Worm (Caenorhabditis elegans) whole organism, L4 larva: ENCODE data around the gene tomm-20.

Experiments
- F49E8.2 ChIP-seq: sonication (generic microtip); optimal IDR thresholded peaks from 2 replicates; lab custom pipeline; 2016; ENCODE audit warnings: missing compliant biosample characterization, mild to moderate bottlenecking, missing genetic modification characterization, borderline replicate concordance
- T20F7.1 ChIP-seq: fragments of 200-800 bp; sonication (Bioruptor generic); optimal IDR thresholded peaks from 2 replicates; lab custom pipeline; 2018; ENCODE audit warnings: mild to moderate bottlenecking, missing genetic modification characterization, missing compliant biosample characterization
- T26A8.4 ChIP-seq: fragments of 200-800 bp; sonication (Bioruptor generic); IDR thresholded peaks from 2 replicates; pipeline ENCODE4 v1.3.6; 2022; ENCODE audit warnings: missing genetic modification characterization, missing compliant biosample characterization
- Y5F2A.4 ChIP-seq: fragments of 200-800 bp; sonication (Bioruptor generic); optimal IDR thresholded peaks from 2 replicates; lab custom pipeline; 2018; ENCODE audit warnings: mild to moderate bottlenecking, missing genetic modification characterization, missing compliant biosample characterization
- ZK546.5 ChIP-seq, 2 experiments: sonication (generic microtip); optimal IDR thresholded peaks; 2 replicates each; lab custom pipeline; 2017; ENCODE audit warnings: missing biosample characterization in 2 of 2, missing genetic modification characterization in 2 of 2
- aly-2 ChIP-seq: sonication (generic microtip); optimal IDR thresholded peaks from 2 replicates; lab custom pipeline; 2018; ENCODE audit warnings: missing biosample characterization, missing genetic modification characterization
- ama-1 ChIP-seq: fragments of 150-350 bp; optimal IDR thresholded peaks from 2 replicates; lab custom pipeline; 2014; ENCODE audit warnings: inconsistent platforms, mixed read lengths
- ceh-20 ChIP-seq: fragments of 200-800 bp; sonication (Bioruptor generic); IDR thresholded peaks from 2 replicates; pipeline ENCODE4 v1.3.6; 2022; ENCODE audit warnings: missing genetic modification reagents, missing genetic modification characterization, missing compliant biosample characterization
- ceh-32 ChIP-seq: sonication (generic microtip); optimal IDR thresholded peaks from 2 replicates; lab custom pipeline; 2016; ENCODE audit warnings: mild to moderate bottlenecking, missing genetic modification characterization, missing compliant biosample characterization; ENCODE audit not compliant: poor library complexity
- ceh-44 ChIP-seq: fragments of 200-800 bp; sonication (Bioruptor generic); IDR thresholded peaks from 2 replicates; pipeline ENCODE4 v1.3.6; 2022; ENCODE audit warnings: missing genetic modification reagents, missing genetic modification characterization, missing compliant biosample characterization
- cey-2 ChIP-seq: sonication (generic microtip); optimal IDR thresholded peaks from 3 replicates; lab custom pipeline; 2017; ENCODE audit warnings: missing genetic modification characterization, mild to moderate bottlenecking, missing compliant biosample characterization, antibody characterized with exemption, borderline replicate concordance; ENCODE audit not compliant: insufficient read depth
- ctbp-1 ChIP-seq: fragments of 200-800 bp; sonication (Bioruptor generic); IDR thresholded peaks from 2 replicates; pipeline ENCODE4 v1.3.6; 2022; ENCODE audit warnings: missing genetic modification reagents, missing genetic modification characterization, missing compliant biosample characterization
- daf-8 ChIP-seq: fragments of 200-800 bp; sonication (Bioruptor generic); IDR thresholded peaks from 2 replicates; pipeline ENCODE4 v1.3.6; 2022; ENCODE audit warnings: missing genetic modification characterization, missing compliant biosample characterization
- dmd-9 ChIP-seq: fragments of 200-800 bp; sonication (Bioruptor generic); IDR thresholded peaks from 2 replicates; pipeline ENCODE4 v1.3.6; 2022; ENCODE audit warnings: missing genetic modification reagents, missing genetic modification characterization, missing compliant biosample characterization
- dpl-1 ChIP-seq: fragments of 150-350 bp; optimal IDR thresholded peaks from 2 replicates; lab custom pipeline; 2014; ENCODE audit warnings: missing biosample characterization, missing genetic modification reagents, missing genetic modification characterization
- fos-1 ChIP-seq: fragments of 150-350 bp; optimal IDR thresholded peaks from 2 replicates; lab custom pipeline; 2014; ENCODE audit warnings: missing biosample characterization, missing genetic modification characterization
- gei-8 ChIP-seq: fragments of 200-800 bp; sonication (Bioruptor generic); optimal IDR thresholded peaks from 2 replicates; lab custom pipeline; 2018; ENCODE audit warnings: mild to moderate bottlenecking, missing genetic modification characterization, missing compliant biosample characterization
- hlh-11 ChIP-seq: fragments of 200-800 bp; sonication (Bioruptor generic); optimal IDR thresholded peaks from 2 replicates; lab custom pipeline; 2018; ENCODE audit warnings: mild to moderate bottlenecking, missing genetic modification characterization, missing compliant biosample characterization
- hlh-30 ChIP-seq: sonication (generic microtip); optimal IDR thresholded peaks from 2 replicates; lab custom pipeline; 2017; ENCODE audit warnings: antibody characterized with exemption, mild to moderate bottlenecking, missing genetic modification characterization, missing compliant biosample characterization; ENCODE audit not compliant: insufficient read depth
- hmg-1.1 ChIP-seq: fragments of 200-800 bp; sonication (Bioruptor generic); IDR thresholded peaks from 2 replicates; pipeline ENCODE4 v1.3.6; 2022; ENCODE audit warnings: missing genetic modification reagents, missing genetic modification characterization, missing compliant biosample characterization
- jun-1 ChIP-seq: fragments of 150-350 bp; optimal IDR thresholded peaks from 2 replicates; lab custom pipeline; 2014; ENCODE audit warnings: missing biosample characterization, missing genetic modification reagents, missing genetic modification characterization
- lim-7 ChIP-seq: fragments of 200-800 bp; sonication (Bioruptor generic); IDR thresholded peaks from 2 replicates; pipeline ENCODE4 v1.3.6; 2022; ENCODE audit warnings: missing genetic modification characterization, missing compliant biosample characterization
- lin-1 ChIP-seq: fragments of 200-800 bp; sonication (Bioruptor generic); IDR thresholded peaks from 2 replicates; pipeline ENCODE4 v1.3.6; 2022; ENCODE audit warnings: missing genetic modification reagents, missing genetic modification characterization, missing compliant biosample characterization
- lin-13 ChIP-seq: fragments of 150-350 bp; optimal IDR thresholded peaks from 2 replicates; lab custom pipeline; 2014; ENCODE audit warnings: missing biosample characterization, missing genetic modification reagents, missing genetic modification characterization
- lir-3 ChIP-seq: sonication (generic microtip); optimal IDR thresholded peaks from 2 replicates; lab custom pipeline; 2016; ENCODE audit warnings: mild to moderate bottlenecking, missing genetic modification characterization, missing compliant biosample characterization
- lsy-2 ChIP-seq, 2 experiments: fragments of 150-350 bp in 1 of 2; sonication (generic microtip) in 1 of 2; optimal IDR thresholded peaks; 2 replicates each; lab custom pipeline; 2014 to 2017; ENCODE audit warnings: missing biosample characterization in 2 of 2, missing genetic modification characterization in 2 of 2
- madf-9 ChIP-seq: fragments of 200-800 bp; sonication (Bioruptor generic); conservative IDR thresholded peaks from 2 replicates; pipeline ENCODE4 v1.3.6; 2022; ENCODE audit warnings: missing genetic modification reagents, missing genetic modification characterization, missing compliant biosample characterization
- mes-2 ChIP-seq: sonication (generic microtip); optimal IDR thresholded peaks from 2 replicates; lab custom pipeline; 2016; ENCODE audit warnings: missing genotype, mild to moderate bottlenecking, missing genetic modification characterization, missing compliant biosample characterization; ENCODE audit not compliant: poor library complexity, severe bottlenecking
- mxl-2 ChIP-seq: fragments of 200-800 bp; sonication (Bioruptor generic); conservative IDR thresholded peaks from 2 replicates; pipeline ENCODE4 v1.3.6; 2022; ENCODE audit warnings: missing genetic modification reagents, missing genetic modification characterization, missing compliant biosample characterization
- nhr-10 ChIP-seq: fragments of 150-350 bp; optimal IDR thresholded peaks from 2 replicates; lab custom pipeline; 2014; ENCODE audit warnings: missing biosample characterization, missing genetic modification characterization
- nhr-111 ChIP-seq: fragments of 200-800 bp; sonication (Bioruptor generic); optimal IDR thresholded peaks from 2 replicates; lab custom pipeline; 2018; ENCODE audit warnings: mild to moderate bottlenecking, missing genetic modification characterization, missing compliant biosample characterization
- nhr-237 ChIP-seq: sonication (generic microtip); optimal IDR thresholded peaks from 2 replicates; lab custom pipeline; 2017; ENCODE audit warnings: missing biosample characterization, missing genetic modification characterization
- nhr-28 ChIP-seq: fragments of 150-350 bp; optimal IDR thresholded peaks from 2 replicates; lab custom pipeline; 2014; ENCODE audit warnings: missing biosample characterization, missing genetic modification characterization
- nhr-42 ChIP-seq: fragments of 200-800 bp; sonication (Bioruptor generic); IDR thresholded peaks from 2 replicates; pipeline ENCODE4 v1.3.6; 2022; ENCODE audit warnings: missing genetic modification characterization, missing compliant biosample characterization
- nhr-48 ChIP-seq: sonication (generic microtip); optimal IDR thresholded peaks from 2 replicates; lab custom pipeline; 2016; ENCODE audit warnings: mild to moderate bottlenecking, missing genetic modification characterization, missing compliant biosample characterization
- nhr-76 ChIP-seq: fragments of 150-350 bp; optimal IDR thresholded peaks from 2 replicates; lab custom pipeline; 2014; ENCODE audit warnings: missing biosample characterization, missing genetic modification characterization
- php-3 ChIP-seq: fragments of 200-800 bp; sonication (Bioruptor generic); IDR thresholded peaks from 2 replicates; pipeline ENCODE4 v1.3.6; 2022; ENCODE audit warnings: missing genetic modification reagents, missing genetic modification characterization, missing compliant biosample characterization
- rbr-2 ChIP-seq: sonication (generic microtip); optimal IDR thresholded peaks from 2 replicates; lab custom pipeline; 2016; ENCODE audit warnings: missing genotype, missing genetic modification characterization, missing compliant biosample characterization
- saeg-2 ChIP-seq: fragments of 200-800 bp; sonication (Bioruptor generic); IDR thresholded peaks from 2 replicates; pipeline ENCODE4 v1.3.6; 2022; ENCODE audit warnings: missing genetic modification reagents, missing genetic modification characterization, missing compliant biosample characterization
- sdz-12 ChIP-seq: fragments of 200-800 bp; sonication (Bioruptor generic); optimal IDR thresholded peaks from 2 replicates; lab custom pipeline; 2018; ENCODE audit warnings: mild to moderate bottlenecking, missing genetic modification characterization, missing compliant biosample characterization
- snpc-1.2 ChIP-seq: fragments of 200-800 bp; sonication (Bioruptor generic); IDR thresholded peaks from 2 replicates; pipeline ENCODE4 v1.3.6; 2022; ENCODE audit warnings: missing genetic modification reagents, missing genetic modification characterization, missing compliant biosample characterization
- snpc-4 ChIP-seq: fragments of 150-350 bp; optimal IDR thresholded peaks from 2 replicates; lab custom pipeline; 2014; ENCODE audit warnings: missing biosample characterization, missing genetic modification characterization
- spr-1 ChIP-seq: sonication (generic microtip); optimal IDR thresholded peaks from 2 replicates; lab custom pipeline; 2016; ENCODE audit warnings: mild to moderate bottlenecking, missing genetic modification characterization, missing compliant biosample characterization
- tag-97 ChIP-seq: fragments of 200-800 bp; sonication (Bioruptor generic); IDR thresholded peaks from 2 replicates; pipeline ENCODE4 v1.3.6; 2022; ENCODE audit warnings: missing genetic modification characterization, missing compliant biosample characterization
- tra-1 ChIP-seq: fragments of 200-800 bp; sonication (Bioruptor generic); IDR thresholded peaks from 2 replicates; pipeline ENCODE4 v1.3.6; 2022; ENCODE audit warnings: missing genetic modification reagents, missing genetic modification characterization, missing compliant biosample characterization
- unc-130 ChIP-seq: sonication (generic microtip); optimal IDR thresholded peaks from 2 replicates; lab custom pipeline; 2016; ENCODE audit warnings: missing genetic modification reagents, missing genetic modification characterization, missing compliant biosample characterization
- unc-39 ChIP-seq: sonication (generic microtip); optimal IDR thresholded peaks from 2 replicates; lab custom pipeline; 2017; ENCODE audit warnings: missing biosample characterization, missing genetic modification characterization
- unc-62 ChIP-seq, 3 experiments: fragments of 150-350 bp in 1 of 3; sonication (generic microtip); optimal IDR thresholded peaks in 2 of 3; peaks in 1 of 3; 1 replicate in 1 of 3; 2 replicates in 2 of 3; lab custom pipeline; 2014 to 2017; ENCODE audit warnings: missing biosample characterization in 3 of 3, missing genetic modification characterization in 3 of 3, missing genetic modification reagents in 3 of 3, missing genotype in 1 of 3
- zfp-3 ChIP-seq: fragments of 200-800 bp; sonication (Bioruptor generic); conservative IDR thresholded peaks from 2 replicates; pipeline ENCODE4 v1.3.6; 2022; ENCODE audit warnings: missing genetic modification reagents, missing genetic modification characterization, missing compliant biosample characterization
- zip-2 ChIP-seq: fragments of 150-350 bp; optimal IDR thresholded peaks from 2 replicates; lab custom pipeline; 2014; ENCODE audit warnings: missing biosample characterization, missing genetic modification characterization
- ztf-7 ChIP-seq: fragments of 150-350 bp; optimal IDR thresholded peaks from 2 replicates; lab custom pipeline; 2014; ENCODE audit warnings: missing biosample characterization, missing genetic modification characterization

tomm-20 gene

DNA sequence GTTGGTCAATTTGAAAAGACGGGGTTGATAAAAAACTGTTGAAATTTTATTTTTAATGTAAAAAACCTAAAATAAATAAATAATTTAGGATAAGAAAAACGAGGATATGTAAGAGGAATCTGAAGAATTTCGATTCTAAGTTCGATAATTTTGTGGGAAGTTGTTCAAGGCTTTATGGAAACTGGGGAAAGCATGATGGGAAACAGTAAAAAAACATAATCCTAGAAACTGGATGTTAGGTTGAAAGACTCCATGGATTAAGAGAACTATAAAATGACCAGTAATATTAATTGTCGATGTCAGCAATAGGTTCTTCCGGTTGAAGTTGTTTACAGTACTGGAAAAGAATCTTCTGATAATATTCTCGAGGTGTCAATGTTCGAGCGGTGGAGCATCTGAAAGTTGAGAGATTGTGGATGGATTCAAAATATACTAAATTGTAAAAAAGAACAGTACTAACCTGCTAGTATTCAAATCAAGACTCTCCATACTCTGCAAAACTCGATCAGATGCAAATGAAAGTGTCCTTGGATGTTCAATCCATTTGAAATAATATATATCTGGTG lies 22.9 kb downstream of the tomm-20 start (continued):
- TF ChIP-seq hmg-1.1 (GFP tag; lab: Robert Waterston, UW), result 0 out of 2 replicates have a peak, but pooled peaks have one; percentile 9
- no peak for TF ChIP-seq nhr-48 (tag; lab: Kevin White, UChicago)
- TF ChIP-seq lin-1 (GFP tag; lab: Robert Waterston, UW), result no peak
- TF ChIP-seq nhr-42 (GFP tag; lab: Robert Waterston, UW), result no peak
- no peak for TF ChIP-seq tag-97 (GFP tag; lab: Robert Waterston, UW)
- no peak for TF ChIP-seq T20F7.1
- no peak for TF ChIP-seq ZK546.5 (tag; optimal IDR thresholded peaks at IDR 0.05; lab: Kevin White, UChicago)
- peak in 1 of 2 experiments; percentile 29 for TF ChIP-seq lsy-2 (tag; optimal IDR thresholded peaks at IDR 0.05; lab: Kevin White, UChicago)
- no peak for TF ChIP-seq ceh-32 (tag; lab: Kevin White, UChicago)
- TF ChIP-seq nhr-10 (tag; lab: Kevin White, UChicago), result no peak
- TF ChIP-seq daf-8, result no peak
- TF ChIP-seq saeg-2 (GFP tag; lab: Robert Waterston, UW), result no peak
- TF ChIP-seq unc-130 (GFP tag; lab: Kevin White, UChicago), result no peak
- TF ChIP-seq zfp-3 (GFP tag; lab: Robert Waterston, UW), result peak; percentile 42; the same call in 1 of the 2 replicates
- no peak for TF ChIP-seq tra-1 (GFP tag; lab: Robert Waterston, UW)
- no peak for TF ChIP-seq nhr-111
- no peak for TF ChIP-seq lir-3 (tag; lab: Kevin White, UChicago)
- peak; percentile 10 for TF ChIP-seq sdz-12 (GFP tag; lab: Kevin White, UChicago)
- TF ChIP-seq snpc-4 (tag; lab: Kevin White, UChicago), result no peak
- TF ChIP-seq nhr-237 (tag; lab: Kevin White, UChicago), result no peak
- TF ChIP-seq zip-2 (tag; lab: Kevin White, UChicago), result no peak
- no peak for TF ChIP-seq aly-2
- no peak for TF ChIP-seq dmd-9 (GFP tag; lab: Robert Waterston, UW)
- no peak for TF ChIP-seq fos-1 (tag; lab: Kevin White, UChicago)
- peak; percentile 2 for TF ChIP-seq F49E8.2 (tag; lab: Kevin White, UChicago)
- no peak for TF ChIP-seq madf-9 (GFP tag; lab: Robert Waterston, UW)
- no peak for TF ChIP-seq spr-1 (tag; lab: Kevin White, UChicago)
- TF ChIP-seq T26A8.4 (GFP tag; lab: Robert Waterston, UW), result no peak
- TF ChIP-seq snpc-1.2 (GFP tag; lab: Robert Waterston, UW), result no peak; the same call in 1 of the 2 replicates
- peak; percentile 20 for TF ChIP-seq gei-8 (GFP tag; lab: Kevin White, UChicago)
- TF ChIP-seq lim-7, result no peak
- TF ChIP-seq ceh-20 (GFP tag; lab: Robert Waterston, UW), result no peak
- no peak for TF ChIP-seq nhr-28 (tag; lab: Kevin White, UChicago)
- no peak for TF ChIP-seq nhr-76 (tag; lab: Kevin White, UChicago)
- no peak for TF ChIP-seq lin-13 (GFP tag; lab: Kevin White, UChicago)
- TF ChIP-seq ctbp-1, result no peak
- TF ChIP-seq ceh-44 (GFP tag; lab: Robert Waterston, UW), result no peak
- no peak for TF ChIP-seq jun-1 (tag; lab: Kevin White, UChicago)
- TF ChIP-seq unc-39 (tag; lab: Kevin White, UChicago), result no peak
- TF ChIP-seq ama-1 (lab: Kevin White, UChicago), result no peak
- TF ChIP-seq hlh-30 (tag; lab: Kevin White, UChicago), result no peak
- no peak for TF ChIP-seq dpl-1
- no peak for TF ChIP-seq rbr-2
- no peak for TF ChIP-seq mxl-2 (GFP tag; lab: Robert Waterston, UW)
- no peak for TF ChIP-seq ztf-7 (tag; lab: Kevin White, UChicago)
- TF ChIP-seq cey-2 (tag; lab: Kevin White, UChicago), result no peak
- TF ChIP-seq hlh-11 (tag; lab: Kevin White, UChicago), result no peak
- TF ChIP-seq Y5F2A.4 (GFP tag; lab: Kevin White, UChicago), result no peak
- no peak for TF ChIP-seq php-3 (GFP tag; lab: Robert Waterston, UW)
- TF ChIP-seq mes-2 (tag; lab: Kevin White, UChicago), result peak; percentile 22
- no peak for TF ChIP-seq unc-62 (GFP tag; optimal IDR thresholded peaks at IDR 0.05 in 1 of 2; lab: Kevin White, UChicago)
- no peak for TF ChIP-seq unc-62 (tag; optimal IDR thresholded peaks at IDR 0.05; lab: Kevin White, UChicago)
